Fruit fly (Drosophila melanogaster) whole organism, embryonic: ENCODE data around the gene CG17036.
A peak's percentile ranks its signal among the peaks of the same experiment; 100 is the strongest.

Experiments used
- Antp ChIP-seq: fragments of 200-800 bp; sonication (Bioruptor generic); optimal IDR thresholded peaks from 3 replicates; lab custom pipeline; 2016; ENCODE audit warnings: missing biosample characterization, missing genetic modification characterization
- CG12155 ChIP-seq: fragments of 200-800 bp; sonication (Bioruptor generic); optimal IDR thresholded peaks from 3 replicates; lab custom pipeline; 2016; ENCODE audit warnings: missing biosample characterization, missing genetic modification characterization
- CG1233 ChIP-seq: fragments of 200-800 bp; sonication (Bioruptor generic); optimal IDR thresholded peaks from 4 replicates; lab custom pipeline; 2018; ENCODE audit warnings: missing biosample characterization, mild to moderate bottlenecking, missing genetic modification characterization
- CG13424 ChIP-seq: fragments of 200-800 bp; sonication (Bioruptor generic); optimal IDR thresholded peaks from 2 replicates; lab custom pipeline; 2019; ENCODE audit warnings: missing biosample characterization, mild to moderate bottlenecking, missing genetic modification characterization, moderate library complexity
- CG15514 ChIP-seq: fragments of 200-800 bp; sonication (Bioruptor generic); optimal IDR thresholded peaks from 3 replicates; lab custom pipeline; 2017; ENCODE audit warnings: missing biosample characterization, missing genetic modification characterization, mild to moderate bottlenecking, moderate library complexity, missing genetic modification reagents
- CG16779 ChIP-seq: fragments of 200-800 bp; sonication (Bioruptor generic); IDR thresholded peaks from 2 replicates; pipeline ENCODE4 v1.3.6; 2022; ENCODE audit warnings: missing biosample characterization, missing genetic modification characterization
- CG17328 ChIP-seq: fragments of 200-800 bp; sonication (Bioruptor generic); IDR thresholded peaks from 2 replicates; pipeline ENCODE4 v1.3.6; 2022; ENCODE audit warnings: missing biosample characterization, missing genetic modification characterization
- CG17802 ChIP-seq: fragments of 200-800 bp; sonication (Bioruptor generic); optimal IDR thresholded peaks from 2 replicates; lab custom pipeline; 2018; ENCODE audit warnings: missing biosample characterization, mild to moderate bottlenecking, missing genetic modification characterization, moderate library complexity
- CG2199 ChIP-seq: fragments of 200-800 bp; sonication (Bioruptor generic); IDR thresholded peaks from 3 replicates; pipeline ENCODE4 v1.3.6; 2022; ENCODE audit warnings: missing biosample characterization, missing genetic modification characterization
- CG2678 ChIP-seq: fragments of 200-800 bp; sonication (Bioruptor generic); optimal IDR thresholded peaks from 3 replicates; lab custom pipeline; 2019; ENCODE audit warnings: missing biosample characterization, mild to moderate bottlenecking, missing genetic modification characterization, moderate library complexity
- CG33557 ChIP-seq: fragments of 200-800 bp; sonication (Bioruptor generic); optimal IDR thresholded peaks from 2 replicates; lab custom pipeline; 2019; ENCODE audit warnings: missing biosample characterization, mild to moderate bottlenecking, missing genetic modification characterization, moderate library complexity
- CG34422 ChIP-seq: fragments of 200-800 bp; sonication (Bioruptor generic); IDR thresholded peaks from 3 replicates; pipeline ENCODE4 v1.3.6; 2022; ENCODE audit warnings: missing biosample characterization, missing genetic modification characterization
- CG4424 ChIP-seq: fragments of 200-800 bp; sonication (Bioruptor generic); optimal IDR thresholded peaks from 3 replicates; lab custom pipeline; 2016; ENCODE audit warnings: missing biosample characterization, missing genetic modification characterization
- CG4730 ChIP-seq: fragments of 200-800 bp; sonication (Bioruptor generic); IDR thresholded peaks from 2 replicates; pipeline ENCODE4 v1.3.6; 2022; ENCODE audit warnings: missing biosample characterization, missing genetic modification characterization
- CG6272 ChIP-seq: fragments of 200-800 bp; sonication (Bioruptor generic); IDR thresholded peaks from 2 replicates; pipeline ENCODE4 v1.3.6; 2022; ENCODE audit warnings: missing biosample characterization, missing genetic modification characterization
- CG6813 ChIP-seq: fragments of 200-800 bp; sonication (Bioruptor generic); optimal IDR thresholded peaks from 2 replicates; lab custom pipeline; 2017; ENCODE audit warnings: missing biosample characterization, missing genetic modification characterization, mild to moderate bottlenecking, moderate library complexity, missing genetic modification reagents
- CG7786 ChIP-seq: fragments of 200-800 bp; sonication (Bioruptor generic); optimal IDR thresholded peaks from 2 replicates; lab custom pipeline; 2016; ENCODE audit warnings: missing biosample characterization, missing genetic modification characterization
- CG8281 ChIP-seq: fragments of 200-800 bp; sonication (Bioruptor generic); optimal IDR thresholded peaks from 2 replicates; lab custom pipeline; 2018; ENCODE audit warnings: missing biosample characterization, mild to moderate bottlenecking, missing genetic modification characterization, moderate library complexity
- CG9727 ChIP-seq: fragments of 200-800 bp; sonication (Bioruptor generic); optimal IDR thresholded peaks from 3 replicates; lab custom pipeline; 2017; ENCODE audit warnings: missing biosample characterization, mild to moderate bottlenecking, missing genetic modification characterization
- Dad ChIP-seq: fragments of 200-800 bp; sonication (Bioruptor generic); optimal IDR thresholded peaks from 3 replicates; lab custom pipeline; 2016; ENCODE audit warnings: missing biosample characterization, missing genetic modification characterization
- Dek ChIP-seq: fragments of 200-800 bp; sonication (Bioruptor generic); optimal IDR thresholded peaks from 3 replicates; lab custom pipeline; 2019; ENCODE audit warnings: missing biosample characterization, mild to moderate bottlenecking, missing genetic modification characterization, moderate library complexity
- Dip2 ChIP-seq: fragments of 200-800 bp; sonication (Bioruptor generic); IDR thresholded peaks from 2 replicates; pipeline ENCODE4 v1.3.6; 2022; ENCODE audit warnings: missing biosample characterization, missing genetic modification characterization
- Elba2 ChIP-seq: fragments of 200-800 bp; sonication (Bioruptor generic); optimal IDR thresholded peaks from 3 replicates; lab custom pipeline; 2016; ENCODE audit warnings: missing biosample characterization, missing genetic modification characterization
- HmgZ ChIP-seq: fragments of 200-800 bp; sonication (Bioruptor generic); optimal IDR thresholded peaks from 2 replicates; lab custom pipeline; 2018; ENCODE audit warnings: missing biosample characterization, mild to moderate bottlenecking, missing genetic modification characterization
- Hr78 ChIP-seq, 2 experiments: fragments of 200-800 bp in 1 of 2; fragments of >200 bp in 1 of 2; sonication (Bioruptor generic) in 1 of 2; optimal IDR thresholded peaks; 2 replicates each; lab custom pipeline; 2017 to 2019; ENCODE audit warnings: missing biosample characterization in 2 of 2, missing genetic modification characterization in 2 of 2, mild to moderate bottlenecking in 1 of 2, moderate library complexity in 1 of 2
- Kr ChIP-seq: fragments of 200-800 bp; sonication (Bioruptor generic); optimal IDR thresholded peaks from 2 replicates; lab custom pipeline; 2017; ENCODE audit warnings: missing biosample characterization, mild to moderate bottlenecking, missing genetic modification characterization
- MTF-1 ChIP-seq: fragments of 200-800 bp; sonication (Bioruptor generic); optimal IDR thresholded peaks from 2 replicates; lab custom pipeline; 2018; ENCODE audit warnings: missing biosample characterization, mild to moderate bottlenecking, missing genetic modification characterization, borderline replicate concordance
- Mes4 ChIP-seq: fragments of 200-800 bp; sonication (Bioruptor generic); optimal IDR thresholded peaks from 2 replicates; lab custom pipeline; 2016; ENCODE audit warnings: missing biosample characterization, missing genetic modification characterization
- Mrtf ChIP-seq: fragments of 200-800 bp; sonication (Bioruptor generic); IDR thresholded peaks from 3 replicates; pipeline ENCODE4 v1.3.6; 2022; ENCODE audit warnings: missing biosample characterization, missing genetic modification characterization
- Ssrp ChIP-seq: fragments of 200-800 bp; sonication (Bioruptor generic); optimal IDR thresholded peaks from 2 replicates; lab custom pipeline; 2018; ENCODE audit warnings: missing biosample characterization, mild to moderate bottlenecking, missing genetic modification characterization, moderate library complexity
- Taf1 ChIP-seq: fragments of 200-800 bp; sonication (Bioruptor generic); IDR thresholded peaks from 2 replicates; pipeline ENCODE4 v1.3.6; 2022; ENCODE audit warnings: missing biosample characterization, missing genetic modification characterization
- ac ChIP-seq: fragments of 200-800 bp; sonication (Bioruptor generic); optimal IDR thresholded peaks from 3 replicates; lab custom pipeline; 2017; ENCODE audit warnings: missing biosample characterization, mild to moderate bottlenecking, missing genetic modification characterization
- btn ChIP-seq: fragments of 200-800 bp; sonication (Bioruptor generic); optimal IDR thresholded peaks from 2 replicates; lab custom pipeline; 2016; ENCODE audit warnings: missing biosample characterization, missing genetic modification characterization
- da ChIP-seq: fragments of 200-800 bp; sonication (Bioruptor generic); optimal IDR thresholded peaks from 2 replicates; lab custom pipeline; 2016; ENCODE audit warnings: missing biosample characterization, missing genetic modification characterization
- dati ChIP-seq: fragments of 200-800 bp; sonication (Bioruptor generic); IDR thresholded peaks from 2 replicates; pipeline ENCODE4 v1.3.6; 2022; ENCODE audit warnings: missing biosample characterization, missing genetic modification characterization
- dysf ChIP-seq: fragments of 200-800 bp; sonication (Bioruptor generic); IDR thresholded peaks from 3 replicates; pipeline ENCODE4 v1.3.6; 2022; ENCODE audit warnings: missing biosample characterization, missing genetic modification characterization
- en ChIP-seq: fragments of 200-800 bp; sonication (Bioruptor generic); optimal IDR thresholded peaks from 2 replicates; lab custom pipeline; 2016; ENCODE audit warnings: missing biosample characterization, missing genetic modification characterization
- eve ChIP-seq, 2 experiments: fragments of >200 bp; optimal IDR thresholded peaks; 2 replicates each; lab custom pipeline; 2017; ENCODE audit warnings: missing biosample characterization in 2 of 2, missing genetic modification characterization in 2 of 2
- hbn ChIP-seq: fragments of 200-800 bp; sonication (Bioruptor generic); IDR thresholded peaks from 2 replicates; pipeline ENCODE4 v1.3.6; 2022; ENCODE audit warnings: missing biosample characterization, missing genetic modification characterization; ENCODE audit not compliant: partially characterized antibody
- ken ChIP-seq: fragments of 200-800 bp; sonication (Bioruptor generic); IDR thresholded peaks from 3 replicates; pipeline ENCODE4 v1.3.6; 2022; ENCODE audit warnings: missing biosample characterization, missing genetic modification characterization
- mirr ChIP-seq: fragments of 200-800 bp; sonication (Bioruptor generic); optimal IDR thresholded peaks from 3 replicates; lab custom pipeline; 2018; ENCODE audit warnings: missing biosample characterization, mild to moderate bottlenecking, missing genetic modification characterization
- pita ChIP-seq: fragments of 200-800 bp; sonication (Bioruptor generic); optimal IDR thresholded peaks from 2 replicates; lab custom pipeline; 2017; ENCODE audit warnings: missing biosample characterization, mild to moderate bottlenecking, missing genetic modification characterization
- pnt ChIP-seq: fragments of 200-800 bp; sonication (Bioruptor generic); optimal IDR thresholded peaks from 3 replicates; lab custom pipeline; 2016; ENCODE audit warnings: missing biosample characterization, missing genetic modification characterization
- pum ChIP-seq: fragments of 200-800 bp; sonication (Bioruptor generic); optimal IDR thresholded peaks from 2 replicates; lab custom pipeline; 2016; ENCODE audit warnings: missing biosample characterization, missing genetic modification characterization
- shn ChIP-seq: fragments of 200-800 bp; sonication (Bioruptor generic); optimal IDR thresholded peaks from 3 replicates; lab custom pipeline; 2016; ENCODE audit warnings: missing biosample characterization, missing genetic modification characterization
- so ChIP-seq: fragments of 200-800 bp; sonication (Bioruptor generic); IDR thresholded peaks from 3 replicates; pipeline ENCODE4 v1.3.6; 2022; ENCODE audit warnings: missing biosample characterization, missing genetic modification characterization
- vfl ChIP-seq: fragments of 200-800 bp; sonication (Bioruptor generic); optimal IDR thresholded peaks from 2 replicates; lab custom pipeline; 2016; ENCODE audit warnings: missing biosample characterization, missing genetic modification characterization
- zen ChIP-seq: fragments of 200-800 bp; sonication (Bioruptor generic); optimal IDR thresholded peaks from 3 replicates; lab custom pipeline; 2018; ENCODE audit warnings: missing biosample characterization, mild to moderate bottlenecking, missing genetic modification characterization, moderate library complexity
- zen2 ChIP-seq: fragments of 200-800 bp; sonication (Bioruptor generic); IDR thresholded peaks from 3 replicates; pipeline ENCODE4 v1.3.6; 2022; ENCODE audit warnings: missing biosample characterization, missing genetic modification characterization; ENCODE audit not compliant: partially characterized antibody
- zf30C ChIP-seq: fragments of 200-800 bp; sonication (Bioruptor generic); optimal IDR thresholded peaks from 3 replicates; lab custom pipeline; 2018; ENCODE audit warnings: missing biosample characterization, mild to moderate bottlenecking, missing genetic modification characterization

Gene CG17036

dm6 chr2L:12721794-12722315 is 21.3 kb upstream of the CG17036 start, which contains the start of gene Pih1D1 (continued):
- TF ChIP-seq CG9727 (GFP tag; lab: Kevin White, UChicago) (peak; percentile 98), CG4424 (GFP tag; lab: Kevin White, UChicago) (peak; percentile 97), Kr (GFP tag; lab: Kevin White, UChicago) (no peak), Dip2 (GFP tag; lab: Robert Waterston, UW) (peak; percentile 69; the same call in 1 of the 2 replicates), CG6272 (peak; percentile 94), Hr78 (GFP tag; optimal IDR thresholded peaks at IDR 0.05; lab: Kevin White, UChicago) (no peak), da (peak; percentile 80), CG7786 (GFP tag; lab: Kevin White, UChicago) (peak; percentile 92), CG4730 (peak; percentile 93), CG16779 (peak; percentile 72), zf30C (GFP tag; lab: Kevin White, UChicago) (no peak), CG33557 (GFP tag; lab: Kevin White, UChicago) (peak; percentile 91), CG1233 (GFP tag; lab: Kevin White, UChicago) (peak; percentile 96), shn (GFP tag; lab: Kevin White, UChicago) (peak; percentile 91), pita (GFP tag; lab: Kevin White, UChicago) (no peak), CG2678 (peak; percentile 97), CG8281 (tag; lab: Kevin White, UChicago) (peak; percentile 88), hbn (GFP tag; lab: Robert Waterston, UW) (no peak), Mrtf (GFP tag; lab: Robert Waterston, UW) (peak; percentile 93), CG17328 (GFP tag; lab: Robert Waterston, UW) (peak; percentile 91), CG12155 (GFP tag; lab: Kevin White, UChicago) (peak; percentile 93), ken (peak; percentile 89), CG15514 (peak; percentile 82), CG6813 (peak; percentile 80), zen (tag; lab: Kevin White, UChicago) (peak; percentile 95), MTF-1 (peak; percentile 57), dysf (peak; percentile 98), vfl (GFP tag; lab: Kevin White, UChicago) (peak; percentile 89), btn (GFP tag; lab: Kevin White, UChicago) (peak; percentile 75), mirr (GFP tag; lab: Kevin White, UChicago) (peak; percentile 78), ac (GFP tag; lab: Kevin White, UChicago) (peak; percentile 7), Taf1 (peak; percentile 93), CG2199 (GFP tag; lab: Robert Waterston, UW) (peak; percentile 85), so (GFP tag; lab: Robert Waterston, UW) (peak; percentile 94), CG17802 (tag; lab: Kevin White, UChicago) (peak; percentile 82), pnt (GFP tag; lab: Kevin White, UChicago) (peak; percentile 93), Ssrp (tag; lab: Kevin White, UChicago) (peak; percentile 96), pum (GFP tag; lab: Kevin White, UChicago) (peak; percentile 90), Dad (peak; percentile 79), Mes4 (GFP tag; lab: Kevin White, UChicago) (peak; percentile 85), en (GFP tag; lab: Kevin White, UChicago) (peak; percentile 46), HmgZ (tag; lab: Kevin White, UChicago) (peak; percentile 93), zen2 (no peak), Dek (tag; lab: Kevin White, UChicago) (peak; percentile 92), dati (GFP tag; lab: Robert Waterston, UW) (peak; percentile 78; the same call in 1 of the 2 replicates), CG34422 (GFP tag; lab: Robert Waterston, UW) (peak; percentile 96), CG13424 (tag; lab: Kevin White, UChicago) (peak; percentile 96), Antp (GFP tag; lab: Kevin White, UChicago) (peak; percentile 83), eve (GFP tag; optimal IDR thresholded peaks at IDR 0.05; lab: Kevin White, UChicago) (peak in 1 of 2 experiments; percentile 63), Elba2 (GFP tag; lab: Kevin White, UChicago) (peak; percentile 73)
